Worm (Caenorhabditis elegans) whole organism, L2 larva: ENCODE data around the gene F10D7.3.

Source experiments
- R02D3.7 ChIP-seq: fragments of 150-350 bp; optimal IDR thresholded peaks from 2 replicates; lab custom pipeline; 2014; ENCODE audit warnings: missing biosample characterization, missing genetic modification characterization
- ama-1 ChIP-seq: fragments of 150-350 bp; optimal IDR thresholded peaks from 2 replicates; lab custom pipeline; 2018; ENCODE audit warnings: inconsistent platforms
- egl-27 ChIP-seq: sonication (generic microtip); optimal IDR thresholded peaks from 3 replicates; lab custom pipeline; 2017; ENCODE audit warnings: missing biosample characterization, missing genetic modification reagents, missing genetic modification characterization
- fos-1 ChIP-seq: fragments of 150-350 bp; optimal IDR thresholded peaks from 2 replicates; lab custom pipeline; 2014; ENCODE audit warnings: missing biosample characterization, missing genetic modification characterization
- lin-13 ChIP-seq: fragments of 150-350 bp; optimal IDR thresholded peaks from 2 replicates; lab custom pipeline; 2014; ENCODE audit warnings: missing biosample characterization, missing genetic modification reagents, missing genetic modification characterization
- nhr-11 ChIP-seq: fragments of 150-350 bp; optimal IDR thresholded peaks from 2 replicates; lab custom pipeline; 2014; ENCODE audit warnings: missing biosample characterization, missing genetic modification characterization
- nhr-21 ChIP-seq: fragments of 150-350 bp; optimal IDR thresholded peaks from 2 replicates; lab custom pipeline; 2014; ENCODE audit warnings: missing biosample characterization, missing genetic modification characterization
- unc-39 ChIP-seq: fragments of 150-350 bp; optimal IDR thresholded peaks from 2 replicates; lab custom pipeline; 2014; ENCODE audit warnings: missing biosample characterization, missing genetic modification characterization
- zag-1 ChIP-seq: fragments of 150-350 bp; optimal IDR thresholded peaks from 2 replicates; lab custom pipeline; 2014; ENCODE audit warnings: missing biosample characterization, missing genetic modification characterization

ce11 chrX:17412642-17413041, 38.2 kb upstream of the F10D7.3 start:
- no peak for TF ChIP-seq nhr-21
- no peak for TF ChIP-seq ama-1 (lab: Kevin White, UChicago)
- TF ChIP-seq unc-39 (tag; lab: Kevin White, UChicago): no peak
- no peak for TF ChIP-seq nhr-11 (tag; lab: Kevin White, UChicago)
- TF ChIP-seq fos-1 (tag; lab: Kevin White, UChicago): no peak
- TF ChIP-seq zag-1 (tag; lab: Kevin White, UChicago): no peak
- TF ChIP-seq lin-13 (GFP tag; lab: Kevin White, UChicago): no peak
- TF ChIP-seq egl-27: no peak
- TF ChIP-seq R02D3.7 (tag; lab: Kevin White, UChicago): no peak
